Fruit fly (Drosophila melanogaster) S2 (cell line): ENCODE data around the gene CG32278.

Source experiments
- CG8478 ChIP-seq: fragments of >200 bp; optimal IDR thresholded peaks from 2 replicates; lab custom pipeline; 2018
- CTCF ChIP-seq, 2 experiments: fragments of >200 bp; optimal IDR thresholded peaks; 2 replicates each; lab custom pipeline; 2018

The CG32278 gene

DNA sequence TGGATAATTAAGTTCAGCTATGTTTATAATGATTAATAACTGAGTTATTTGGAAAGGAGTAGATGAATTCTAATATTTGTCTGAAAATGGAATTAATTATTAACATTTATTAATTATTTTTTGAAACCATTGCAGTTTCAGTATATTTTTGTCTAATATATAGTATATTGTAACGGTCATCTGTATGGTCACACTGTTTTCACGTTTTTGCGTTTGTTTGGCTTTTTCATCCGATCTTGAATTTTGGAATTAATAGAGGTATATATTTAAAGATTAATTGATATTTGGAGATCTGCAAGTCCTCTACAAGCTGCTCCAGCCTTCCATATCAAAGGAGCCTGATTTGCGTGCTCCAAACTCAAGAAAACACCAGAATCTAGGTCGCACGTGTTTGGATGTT lies at the start of gene CG32278, which contains the start of gene CG32281:
Gene CG32278, plus strand, starts transcription at position 180 of the 400 bp plus-strand sequence.
Gene CG32281, plus strand, starts transcription at position 269 of the 400 bp plus-strand sequence.
- no peak for TF ChIP-seq CG8478 (lab: Kevin White, UChicago)
- TF ChIP-seq CTCF (optimal IDR thresholded peaks at IDR 0.05; lab: Kevin White, UChicago), result no peak

- TF ChIP-seq CG8478 (lab: Kevin White, UChicago) (no peak), CTCF (optimal IDR thresholded peaks at IDR 0.05; lab: Kevin White, UChicago) (no peak)
Observed at dm6 chr3L:3121769-3122432, 47.2 kb upstream of the CG32278 start.

- no peak for TF ChIP-seq CG8478 (lab: Kevin White, UChicago)
- TF ChIP-seq CTCF (optimal IDR thresholded peaks at IDR 0.05; lab: Kevin White, UChicago), result no peak
Observed at dm6 chr3L:3122688-3123316, 46.3 kb upstream of the CG32278 start.

DNA sequence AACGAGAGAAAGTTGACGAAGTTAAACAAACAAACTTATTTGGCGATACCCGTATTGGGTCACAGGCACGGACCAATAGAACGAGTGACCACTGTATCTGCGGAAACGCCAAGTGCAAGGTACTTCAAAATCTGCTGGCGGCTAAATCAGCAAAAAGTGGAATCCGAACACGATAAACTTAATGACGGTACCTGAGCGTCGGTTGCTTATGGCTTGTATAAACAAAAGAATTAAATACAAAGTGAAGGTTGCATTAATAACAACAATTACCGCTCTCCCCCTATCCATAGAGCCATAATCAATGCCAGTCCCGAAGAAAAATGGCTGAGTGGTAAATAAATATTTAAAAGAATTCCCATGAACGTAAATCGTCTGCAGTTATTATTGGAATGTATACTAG lies 44.6 kb upstream of the CG32278 start:
- no peak for TF ChIP-seq CTCF (optimal IDR thresholded peaks at IDR 0.05; lab: Kevin White, UChicago)

- TF ChIP-seq CG8478 (lab: Kevin White, UChicago) (no peak), CTCF (optimal IDR thresholded peaks at IDR 0.05; lab: Kevin White, UChicago) (no peak)
Observed at dm6 chr3L:3124939-3125648, 44.0 kb upstream of the CG32278 start.

dm6 chr3L:3125649-3126130 lies 43.4 kb upstream of the CG32278 start:
- TF ChIP-seq CTCF (optimal IDR thresholded peaks at IDR 0.05; lab: Kevin White, UChicago) (no peak), CG8478 (lab: Kevin White, UChicago) (no peak)

dm6 chr3L:3126478-3126877 lies 42.6 kb upstream of the CG32278 start:
- TF ChIP-seq CG8478 (lab: Kevin White, UChicago), result no peak
- TF ChIP-seq CTCF (optimal IDR thresholded peaks at IDR 0.05; lab: Kevin White, UChicago), result no peak

DNA sequence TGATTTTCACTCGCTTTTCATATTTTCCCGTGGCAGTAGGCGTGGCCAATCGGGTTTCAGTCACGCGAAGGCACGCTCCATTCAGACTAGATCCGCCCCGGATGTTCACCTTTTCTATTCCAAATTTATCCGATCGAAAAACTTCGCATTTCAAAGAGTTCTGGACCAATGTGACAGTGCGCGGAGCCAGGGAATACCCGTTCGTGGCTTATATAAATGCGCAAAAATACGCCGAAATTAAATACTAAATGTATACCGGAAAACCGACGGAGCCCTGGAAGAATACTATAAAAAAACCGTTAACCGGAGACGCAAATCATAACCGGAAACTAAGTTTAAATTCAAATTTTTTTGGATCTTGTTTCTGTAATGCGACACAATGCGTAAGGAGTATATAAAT lies 41.5 kb upstream of the CG32278 start, which contains the start of gene promL:
Gene promL, minus strand, starts transcription at position 181 of the 400 bp plus-strand sequence.
- TF ChIP-seq CTCF (optimal IDR thresholded peaks at IDR 0.05; lab: Kevin White, UChicago), result no peak
- no peak for TF ChIP-seq CG8478 (lab: Kevin White, UChicago)

DNA sequence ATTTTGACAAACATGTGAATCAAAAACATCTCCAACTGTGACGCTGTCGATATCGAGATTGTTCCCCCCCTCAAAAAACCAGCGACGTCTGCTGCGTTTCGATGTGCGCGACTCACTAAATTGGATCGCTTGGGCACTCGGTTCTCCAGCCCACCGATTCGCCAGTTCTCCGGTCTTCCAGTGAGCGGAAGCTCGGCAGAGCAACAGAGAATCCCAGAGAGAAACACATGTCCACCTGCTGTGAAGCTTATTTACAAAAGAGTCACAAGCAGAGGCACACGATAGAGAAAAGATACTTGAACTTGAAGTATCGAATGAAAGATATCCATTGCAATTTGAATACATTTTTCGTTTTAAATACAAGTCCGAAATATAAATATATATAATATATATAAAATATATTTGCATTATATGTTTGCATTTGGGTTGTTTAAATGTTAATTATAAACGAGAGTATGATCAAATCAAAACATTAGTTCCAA lies 35.0 kb upstream of the CG32278 start:
- TF ChIP-seq CG8478 (lab: Kevin White, UChicago) (no peak), CTCF (optimal IDR thresholded peaks at IDR 0.05; lab: Kevin White, UChicago) (no peak)

dm6 chr3L:3141411-3141810 lies 27.7 kb upstream of the CG32278 start:
- TF ChIP-seq CG8478 (lab: Kevin White, UChicago) (no peak), CTCF (optimal IDR thresholded peaks at IDR 0.05; lab: Kevin White, UChicago) (no peak)

- TF ChIP-seq CTCF (optimal IDR thresholded peaks at IDR 0.05; lab: Kevin White, UChicago), result no peak
- TF ChIP-seq CG8478 (lab: Kevin White, UChicago), result no peak
Observed at dm6 chr3L:3142516-3143382, 26.3 kb upstream of the CG32278 start.

dm6 chr3L:3143383-3143962 lies 25.6 kb upstream of the CG32278 start, which contains the start of the genes CG11537 and Alg2:
Gene CG11537 (minus strand): TSS chr3L:3143457.
Gene Alg2 (plus strand): TSS chr3L:3143808.
- no peak for TF ChIP-seq CG8478 (lab: Kevin White, UChicago)
- no peak for TF ChIP-seq CTCF (optimal IDR thresholded peaks at IDR 0.05; lab: Kevin White, UChicago)
